Worm (Caenorhabditis elegans): ENCODE results near the gene srw-14.

Gene srw-14

DNA sequence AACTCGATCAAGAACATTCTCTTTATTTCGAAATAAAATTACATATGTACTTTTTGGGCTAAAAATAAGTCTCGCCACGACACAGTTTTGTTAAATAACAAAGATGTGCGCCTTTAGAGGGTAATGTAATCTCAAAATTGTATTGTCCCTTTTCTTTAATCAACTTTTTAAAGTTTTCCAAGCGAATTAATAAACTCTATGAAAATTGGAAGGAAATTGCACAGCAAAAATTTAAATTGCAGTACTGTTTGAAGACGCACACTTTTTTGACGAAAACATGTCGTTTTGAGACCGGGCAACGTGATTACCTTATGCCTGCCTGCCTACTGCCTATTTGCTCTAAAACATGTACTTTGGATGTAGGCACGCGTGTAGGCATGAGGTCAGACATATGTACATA, 33.8 kb upstream of the srw-14 start:
- TF ChIP-seq ztf-11 (tag; optimal IDR thresholded peaks at IDR 0.05) (no peak), sptf-1 (tag; optimal IDR thresholded peaks at IDR 0.05) (no peak), unc-62 (GFP tag; optimal IDR thresholded peaks at IDR 0.05) (no peak), zip-8 (tag; optimal IDR thresholded peaks at IDR 0.05) (no peak), hlh-1 (tag; optimal IDR thresholded peaks at IDR 0.05) (no peak), nhr-28 (tag; optimal IDR thresholded peaks at IDR 0.05) (no peak), elt-3 (tag; optimal IDR thresholded peaks at IDR 0.05) (no peak), nhr-76 (tag; optimal IDR thresholded peaks at IDR 0.05) (no peak), elt-1 (tag; optimal IDR thresholded peaks at IDR 0.05; ENCODE audit: borderline replicate concordance, insufficient read depth) (no peak), bed-3 (GFP tag; optimal IDR thresholded peaks at IDR 0.05) (no peak)

DNA sequence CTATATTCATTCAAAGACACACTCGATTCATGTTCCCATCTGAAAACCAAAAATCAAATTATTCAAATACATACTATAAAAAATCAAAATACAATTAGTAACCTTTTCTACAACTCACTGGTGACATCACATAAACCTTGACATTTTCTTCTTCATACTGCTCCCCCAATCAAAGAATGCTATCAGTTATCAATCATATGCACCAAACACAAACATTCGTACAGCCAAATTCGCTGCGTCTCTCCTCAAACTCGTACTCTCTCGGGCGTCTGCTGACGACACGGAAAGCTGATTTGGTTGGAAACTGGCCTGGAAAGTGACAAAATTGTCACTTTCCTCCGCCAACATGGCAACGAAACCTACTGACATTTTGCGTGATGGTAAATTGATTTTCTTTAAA, 33.4 kb upstream of the srw-14 start, which contains the start of gene plc-2:
plc-2 (plus strand) TSS at position 196 of the 400 bp plus-strand sequence.
- TF ChIP-seq unc-120 (tag; optimal IDR thresholded peaks at IDR 0.05; ENCODE audit: poor library complexity, severe bottlenecking) (no peak), blmp-1 (tag; optimal IDR thresholded peaks at IDR 0.05) (no peak), ham-2 (GFP tag; optimal IDR thresholded peaks at IDR 0.05) (no peak), elt-3 (tag; optimal IDR thresholded peaks at IDR 0.05) (no peak), nhr-76 (tag; optimal IDR thresholded peaks at IDR 0.05) (no peak), flh-1 (GFP tag; optimal IDR thresholded peaks at IDR 0.05) (no peak), bed-3 (GFP tag; optimal IDR thresholded peaks at IDR 0.05) (no peak), M03D4.4 (tag; optimal IDR thresholded peaks at IDR 0.05) (no peak), unc-39 (tag; optimal IDR thresholded peaks at IDR 0.05) (no peak), cnd-1 (tag; optimal IDR thresholded peaks at IDR 0.05) (no peak), ceh-39 (tag; optimal IDR thresholded peaks at IDR 0.05) (no peak), mep-1 (tag; optimal IDR thresholded peaks at IDR 0.05) (no peak), snpc-4 (tag; optimal IDR thresholded peaks at IDR 0.05) (no peak), tbx-8 (GFP tag; optimal IDR thresholded peaks at IDR 0.05) (no peak), nhr-237 (tag; optimal IDR thresholded peaks at IDR 0.05) (no peak), lin-32 (GFP tag; optimal IDR thresholded peaks at IDR 0.05) (no peak), sptf-1 (tag; optimal IDR thresholded peaks at IDR 0.05) (no peak), hlh-1 (tag; optimal IDR thresholded peaks at IDR 0.05) (no peak), unc-62 (GFP tag; optimal IDR thresholded peaks at IDR 0.05) (no peak), ces-1 (GFP tag; optimal IDR thresholded peaks at IDR 0.05) (no peak)

ce11 chrV:15193909-15194308, 31.8 kb upstream of the srw-14 start, which contains the start of gene Y75B12B.13:
Gene Y75B12B.13 (minus strand): TSS chrV:15194009.
- TF ChIP-seq ceh-83 (GFP tag; optimal IDR thresholded peaks at IDR 0.05) (no peak), ces-1 (GFP tag; optimal IDR thresholded peaks at IDR 0.05) (no peak), elt-3 (tag; optimal IDR thresholded peaks at IDR 0.05) (no peak), unc-39 (tag; optimal IDR thresholded peaks at IDR 0.05) (no peak), snpc-4 (tag; optimal IDR thresholded peaks at IDR 0.05) (no peak), pha-4 (tag; optimal IDR thresholded peaks at IDR 0.05) (no peak), mls-2 (tag; optimal IDR thresholded peaks at IDR 0.05) (no peak), nhr-2 (tag; optimal IDR thresholded peaks at IDR 0.05) (no peak), cnd-1 (tag; optimal IDR thresholded peaks at IDR 0.05) (no peak), nhr-28 (tag; optimal IDR thresholded peaks at IDR 0.05) (no peak), lin-32 (GFP tag; optimal IDR thresholded peaks at IDR 0.05) (no peak), blmp-1 (tag; optimal IDR thresholded peaks at IDR 0.05) (no peak), flh-1 (GFP tag; optimal IDR thresholded peaks at IDR 0.05) (no peak), hlh-1 (tag; optimal IDR thresholded peaks at IDR 0.05) (no peak), lin-13 (tag; optimal IDR thresholded peaks at IDR 0.05) (no peak), mab-5 (tag; optimal IDR thresholded peaks at IDR 0.05) (no peak), lsy-2 (tag; optimal IDR thresholded peaks at IDR 0.05) (no peak), sptf-1 (tag; optimal IDR thresholded peaks at IDR 0.05) (no peak), unc-120 (tag; optimal IDR thresholded peaks at IDR 0.05; ENCODE audit: poor library complexity, severe bottlenecking) (no peak), M03D4.4 (tag; optimal IDR thresholded peaks at IDR 0.05) (no peak)

DNA sequence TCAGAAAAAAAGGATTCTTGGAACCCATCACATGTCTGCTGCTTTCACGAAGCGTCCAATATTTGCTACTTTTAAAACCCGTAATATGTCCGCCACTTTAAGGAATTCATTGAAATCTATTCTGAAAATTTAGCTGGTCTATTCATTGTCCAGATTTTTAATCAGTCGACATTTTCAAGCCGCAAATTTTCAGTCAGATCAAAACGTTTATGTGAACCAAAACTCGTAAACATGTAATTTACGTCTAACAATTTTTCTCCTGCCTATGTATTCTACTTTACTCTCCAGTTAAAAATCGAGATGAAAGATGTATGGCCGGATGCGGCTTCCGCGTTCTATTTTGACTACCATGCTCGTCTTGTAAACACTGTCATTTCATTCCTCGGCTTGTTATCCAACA, 27.8 kb upstream of the srw-14 start, which contains the start of gene srw-1:
srw-1 (plus strand) TSS at position 301 of the 400 bp plus-strand sequence.
- no peak for TF ChIP-seq sem-2 (GFP tag; optimal IDR thresholded peaks at IDR 0.05)
- no peak for TF ChIP-seq unc-120 (tag; optimal IDR thresholded peaks at IDR 0.05; ENCODE audit: poor library complexity, severe bottlenecking)
- TF ChIP-seq nhr-76 (tag; optimal IDR thresholded peaks at IDR 0.05), result no peak
- no peak for TF ChIP-seq bed-3 (GFP tag; optimal IDR thresholded peaks at IDR 0.05)
- no peak for TF ChIP-seq ceh-83 (GFP tag; optimal IDR thresholded peaks at IDR 0.05)
- TF ChIP-seq nhr-12 (tag; optimal IDR thresholded peaks at IDR 0.05), result no peak
- no peak for TF ChIP-seq nhr-28 (tag; optimal IDR thresholded peaks at IDR 0.05)
- no peak for TF ChIP-seq pha-4 (tag; optimal IDR thresholded peaks at IDR 0.05)
- TF ChIP-seq sptf-1 (tag; optimal IDR thresholded peaks at IDR 0.05), result no peak
- no peak for TF ChIP-seq blmp-1 (tag; optimal IDR thresholded peaks at IDR 0.05)

Measured in whole organism, mixed stage, embryonic.